Fruit fly (Drosophila melanogaster) whole organism, embryonic: ENCODE measurements around the gene Spn27A.

Source experiments
- Atf3 ChIP-seq: fragments of 200-800 bp; sonication (Bioruptor generic); optimal IDR thresholded peaks from 3 replicates; lab custom pipeline; 2016; ENCODE audit warnings: missing biosample characterization, missing genetic modification characterization
- B-H1 ChIP-seq: fragments of 200-800 bp; sonication (Bioruptor generic); IDR thresholded peaks from 3 replicates; pipeline ENCODE4 v1.3.6; 2022; ENCODE audit warnings: missing biosample characterization, missing genetic modification characterization
- Bteb2 ChIP-seq: fragments of 200-800 bp; sonication (Bioruptor generic); optimal IDR thresholded peaks from 2 replicates; lab custom pipeline; 2016; ENCODE audit warnings: missing biosample characterization, missing genetic modification characterization
- CG10267 ChIP-seq: fragments of 200-800 bp; sonication (Bioruptor generic); optimal IDR thresholded peaks from 2 replicates; lab custom pipeline; 2018; ENCODE audit warnings: missing biosample characterization, mild to moderate bottlenecking, missing genetic modification characterization, moderate library complexity
- CG10431 ChIP-seq: fragments of 200-800 bp; sonication (Bioruptor generic); optimal IDR thresholded peaks from 3 replicates; lab custom pipeline; 2018; ENCODE audit warnings: missing biosample characterization, mild to moderate bottlenecking, missing genetic modification characterization
- CG10979 ChIP-seq: fragments of 200-800 bp; sonication (Bioruptor generic); optimal IDR thresholded peaks from 2 replicates; lab custom pipeline; 2018; ENCODE audit warnings: missing biosample characterization, mild to moderate bottlenecking, missing genetic modification characterization, moderate library complexity
- CG12236 ChIP-seq: fragments of 200-800 bp; sonication (Bioruptor generic); optimal IDR thresholded peaks from 2 replicates; lab custom pipeline; 2016; ENCODE audit warnings: missing biosample characterization, missing genetic modification characterization
- CG12391 ChIP-seq: fragments of 200-800 bp; sonication (Bioruptor generic); optimal IDR thresholded peaks from 3 replicates; lab custom pipeline; 2018; ENCODE audit warnings: missing biosample characterization, mild to moderate bottlenecking, missing genetic modification characterization, moderate library complexity
- CG12659 ChIP-seq: fragments of 200-800 bp; sonication (Bioruptor generic); optimal IDR thresholded peaks from 3 replicates; lab custom pipeline; 2017; ENCODE audit warnings: mild to moderate bottlenecking, missing biosample characterization, missing genetic modification reagents, missing genetic modification characterization
- CG12942 ChIP-seq: fragments of 200-800 bp; sonication (Bioruptor generic); optimal IDR thresholded peaks from 3 replicates; lab custom pipeline; 2016; ENCODE audit warnings: missing biosample characterization, missing genetic modification characterization
- CG13424 ChIP-seq: fragments of 200-800 bp; sonication (Bioruptor generic); optimal IDR thresholded peaks from 2 replicates; lab custom pipeline; 2019; ENCODE audit warnings: missing biosample characterization, mild to moderate bottlenecking, missing genetic modification characterization, moderate library complexity
- CG15269 ChIP-seq: fragments of 200-800 bp; sonication (Bioruptor generic); optimal IDR thresholded peaks from 2 replicates; lab custom pipeline; 2018; ENCODE audit warnings: missing biosample characterization, mild to moderate bottlenecking, missing genetic modification characterization, moderate library complexity
- CG15696 ChIP-seq: fragments of 200-800 bp; sonication (Bioruptor generic); optimal IDR thresholded peaks from 2 replicates; lab custom pipeline; 2019; ENCODE audit warnings: missing biosample characterization, mild to moderate bottlenecking, missing genetic modification characterization, moderate library complexity
- CG1602 ChIP-seq: fragments of 200-800 bp; sonication (Bioruptor generic); optimal IDR thresholded peaks from 3 replicates; lab custom pipeline; 2016; ENCODE audit warnings: missing biosample characterization, missing genetic modification characterization
- CG16863 ChIP-seq: fragments of 200-800 bp; sonication (Bioruptor generic); optimal IDR thresholded peaks from 3 replicates; lab custom pipeline; 2016; ENCODE audit warnings: missing biosample characterization, missing genetic modification characterization
- CG17568 ChIP-seq: fragments of 200-800 bp; sonication (Bioruptor generic); optimal IDR thresholded peaks from 2 replicates; lab custom pipeline; 2018; ENCODE audit warnings: missing biosample characterization, mild to moderate bottlenecking, missing genetic modification characterization, moderate library complexity
- CG2678 ChIP-seq: fragments of 200-800 bp; sonication (Bioruptor generic); optimal IDR thresholded peaks from 3 replicates; lab custom pipeline; 2019; ENCODE audit warnings: missing biosample characterization, mild to moderate bottlenecking, missing genetic modification characterization, moderate library complexity
- CG30431 ChIP-seq: fragments of 200-800 bp; sonication (Bioruptor generic); optimal IDR thresholded peaks from 2 replicates; lab custom pipeline; 2017; ENCODE audit warnings: missing biosample characterization, missing genetic modification characterization
- CG32532 ChIP-seq: fragments of 200-800 bp; sonication (Bioruptor generic); IDR thresholded peaks from 2 replicates; pipeline ENCODE4 v1.3.6; 2022; ENCODE audit warnings: missing biosample characterization, missing genetic modification characterization
- CG3407 ChIP-seq: fragments of 200-800 bp; sonication (Bioruptor generic); optimal IDR thresholded peaks from 2 replicates; lab custom pipeline; 2018; ENCODE audit warnings: missing biosample characterization, mild to moderate bottlenecking, missing genetic modification characterization
- CG6175 ChIP-seq: fragments of 200-800 bp; sonication (Bioruptor generic); IDR thresholded peaks from 3 replicates; pipeline ENCODE4 v1.3.6; 2022; ENCODE audit warnings: missing biosample characterization, missing genetic modification characterization
- CG7745 ChIP-seq: fragments of 200-800 bp; sonication (Bioruptor generic); optimal IDR thresholded peaks from 2 replicates; lab custom pipeline; 2018; ENCODE audit warnings: missing biosample characterization, mild to moderate bottlenecking, missing genetic modification characterization, moderate library complexity
- CG8281 ChIP-seq: fragments of 200-800 bp; sonication (Bioruptor generic); optimal IDR thresholded peaks from 2 replicates; lab custom pipeline; 2018; ENCODE audit warnings: missing biosample characterization, mild to moderate bottlenecking, missing genetic modification characterization, moderate library complexity
- Camta ChIP-seq: fragments of 200-800 bp; sonication (Bioruptor generic); optimal IDR thresholded peaks from 2 replicates; lab custom pipeline; 2016; ENCODE audit warnings: missing biosample characterization, missing genetic modification characterization
- CoRest ChIP-seq: fragments of 200-800 bp; sonication (Bioruptor generic); optimal IDR thresholded peaks from 3 replicates; lab custom pipeline; 2018; ENCODE audit warnings: missing biosample characterization, mild to moderate bottlenecking, missing genetic modification characterization, moderate library complexity
- CrebB ChIP-seq: fragments of 200-800 bp; sonication (Bioruptor generic); optimal IDR thresholded peaks from 3 replicates; lab custom pipeline; 2018; ENCODE audit warnings: missing biosample characterization, mild to moderate bottlenecking, missing genetic modification characterization
- Dll ChIP-seq: fragments of 200-800 bp; sonication (Bioruptor generic); IDR thresholded peaks from 4 replicates; pipeline ENCODE4 v1.3.6; 2022; ENCODE audit warnings: missing biosample characterization, missing genetic modification characterization; ENCODE audit not compliant: partially characterized antibody
- HLHmδ ChIP-seq: fragments of 200-800 bp; sonication (Bioruptor generic); optimal IDR thresholded peaks from 2 replicates; lab custom pipeline; 2018; ENCODE audit warnings: missing biosample characterization, mild to moderate bottlenecking, missing genetic modification characterization, moderate library complexity
- Lhr ChIP-seq: fragments of 200-800 bp; sonication (Bioruptor generic); optimal IDR thresholded peaks from 3 replicates; lab custom pipeline; 2017; ENCODE audit warnings: mild to moderate bottlenecking, missing biosample characterization, missing genetic modification reagents, missing genetic modification characterization
- MBD-R2 ChIP-seq: fragments of 200-800 bp; sonication (Bioruptor generic); IDR thresholded peaks from 2 replicates; pipeline ENCODE4 v1.3.6; 2022; ENCODE audit warnings: missing biosample characterization, missing genetic modification characterization
- Mes4 ChIP-seq: fragments of 200-800 bp; sonication (Bioruptor generic); optimal IDR thresholded peaks from 2 replicates; lab custom pipeline; 2016; ENCODE audit warnings: missing biosample characterization, missing genetic modification characterization
- Vsx1 ChIP-seq: fragments of 200-800 bp; sonication (Bioruptor generic); optimal IDR thresholded peaks from 2 replicates; lab custom pipeline; 2017; ENCODE audit warnings: missing biosample characterization, mild to moderate bottlenecking, missing genetic modification characterization, missing genetic modification reagents
- Xrp1 ChIP-seq: fragments of 200-800 bp; sonication (Bioruptor generic); IDR thresholded peaks from 2 replicates; pipeline ENCODE4 v1.3.6; 2022; ENCODE audit warnings: missing biosample characterization, missing genetic modification characterization
- bcd ChIP-seq: fragments of 200-800 bp; sonication (Bioruptor generic); optimal IDR thresholded peaks from 2 replicates; lab custom pipeline; 2017; ENCODE audit warnings: missing biosample characterization, mild to moderate bottlenecking, missing genetic modification characterization
- dmrt11E ChIP-seq: fragments of 200-800 bp; sonication (Bioruptor generic); optimal IDR thresholded peaks from 3 replicates; lab custom pipeline; 2018; ENCODE audit warnings: missing biosample characterization, mild to moderate bottlenecking, missing genetic modification characterization, moderate library complexity
- eve ChIP-seq, 2 experiments: fragments of >200 bp; optimal IDR thresholded peaks; 2 replicates each; lab custom pipeline; 2017; ENCODE audit warnings: missing biosample characterization in 2 of 2, missing genetic modification characterization in 2 of 2
- eyg ChIP-seq: fragments of 200-800 bp; sonication (Bioruptor generic); optimal IDR thresholded peaks from 3 replicates; lab custom pipeline; 2016; ENCODE audit warnings: missing biosample characterization, missing genetic modification characterization
- fd96Cb ChIP-seq: fragments of 200-800 bp; sonication (Bioruptor generic); optimal IDR thresholded peaks from 2 replicates; lab custom pipeline; 2018; ENCODE audit warnings: missing biosample characterization, mild to moderate bottlenecking, missing genetic modification characterization, moderate library complexity
- gem ChIP-seq: fragments of 200-800 bp; sonication (Bioruptor generic); optimal IDR thresholded peaks from 2 replicates; lab custom pipeline; 2019; ENCODE audit warnings: missing biosample characterization, mild to moderate bottlenecking, missing genetic modification characterization, moderate library complexity
- kah ChIP-seq: fragments of 200-800 bp; sonication (Bioruptor generic); optimal IDR thresholded peaks from 2 replicates; lab custom pipeline; 2018; ENCODE audit warnings: missing biosample characterization, mild to moderate bottlenecking, missing genetic modification characterization
- kni ChIP-seq: fragments of 200-800 bp; sonication (Bioruptor generic); optimal IDR thresholded peaks from 3 replicates; lab custom pipeline; 2017; ENCODE audit warnings: mild to moderate bottlenecking, missing biosample characterization, missing genetic modification reagents, missing genetic modification characterization
- mirr ChIP-seq: fragments of 200-800 bp; sonication (Bioruptor generic); optimal IDR thresholded peaks from 3 replicates; lab custom pipeline; 2018; ENCODE audit warnings: missing biosample characterization, mild to moderate bottlenecking, missing genetic modification characterization
- oc ChIP-seq: fragments of 200-800 bp; sonication (Bioruptor generic); optimal IDR thresholded peaks from 2 replicates; lab custom pipeline; 2018; ENCODE audit warnings: missing biosample characterization, mild to moderate bottlenecking, missing genetic modification characterization, moderate library complexity
- p53 ChIP-seq: fragments of 200-800 bp; sonication (Bioruptor generic); optimal IDR thresholded peaks from 2 replicates; lab custom pipeline; 2016; ENCODE audit warnings: missing biosample characterization, missing genetic modification characterization
- run ChIP-seq: fragments of 200-800 bp; sonication (Bioruptor generic); optimal IDR thresholded peaks from 3 replicates; lab custom pipeline; 2018; ENCODE audit warnings: missing biosample characterization, mild to moderate bottlenecking, missing genetic modification characterization
- sens ChIP-seq: fragments of 200-800 bp; sonication (Bioruptor generic); peaks from one replicate; lab custom pipeline; 2016; ENCODE audit warnings: missing biosample characterization, missing genetic modification characterization
- sens-2 ChIP-seq: fragments of 200-800 bp; sonication (Bioruptor generic); IDR thresholded peaks from 2 replicates; pipeline ENCODE4 v1.3.6; 2022; ENCODE audit warnings: missing biosample characterization, missing genetic modification characterization
- tio ChIP-seq: fragments of 200-800 bp; sonication (Bioruptor generic); optimal IDR thresholded peaks from 2 replicates; lab custom pipeline; 2017; ENCODE audit warnings: missing biosample characterization, missing genetic modification characterization, inconsistent platforms
- twi ChIP-seq: fragments of 200-800 bp; optimal IDR thresholded peaks from 2 replicates; lab custom pipeline; 2019; ENCODE audit warnings: missing biosample characterization, mild to moderate bottlenecking, missing genetic modification characterization, moderate library complexity
- wek ChIP-seq: fragments of 200-800 bp; sonication (Bioruptor generic); optimal IDR thresholded peaks from 3 replicates; lab custom pipeline; 2018; ENCODE audit warnings: missing biosample characterization, mild to moderate bottlenecking, missing genetic modification characterization, moderate library complexity

The Spn27A gene

dm6 chr2L:6700742-6701141 lies 27.6 kb upstream of the Spn27A start (continued):
- TF ChIP-seq run: peak; percentile 30
- peak; percentile 10 for TF ChIP-seq oc (tag; lab: Kevin White, UChicago)
- peak; percentile 2 for TF ChIP-seq CG10979 (tag; lab: Kevin White, UChicago)
- TF ChIP-seq Atf3 (GFP tag; lab: Kevin White, UChicago): peak; percentile 34
- peak; percentile 36 for TF ChIP-seq CG10267
- TF ChIP-seq eyg (GFP tag; lab: Kevin White, UChicago): no peak
- peak; percentile 33 for TF ChIP-seq CG2678 (tag; lab: Kevin White, UChicago)
- peak; percentile 8 for TF ChIP-seq CG12391
- peak; percentile 38 for TF ChIP-seq CG12236 (GFP tag; lab: Kevin White, UChicago)
- TF ChIP-seq sens (GFP tag; lab: Kevin White, UChicago): peak; percentile 90
- TF ChIP-seq HLHmδ (GFP tag; lab: Kevin White, UChicago): peak; percentile 2
- TF ChIP-seq CoRest (tag; lab: Kevin White, UChicago): peak; percentile 11
- peak; percentile 74 for TF ChIP-seq CG7745 (tag; lab: Kevin White, UChicago)
- peak in 1 of 2 experiments; percentile 38 for TF ChIP-seq eve (GFP tag; optimal IDR thresholded peaks at IDR 0.05; lab: Kevin White, UChicago)
- TF ChIP-seq gem (tag; lab: Kevin White, UChicago): peak; percentile 55
- peak; percentile 3 for TF ChIP-seq bcd (GFP tag; lab: Kevin White, UChicago)
- TF ChIP-seq sens-2 (GFP tag; lab: Robert Waterston, UW): peak; percentile 54; the same call in 1 of the 2 replicates
- peak; percentile 12 for TF ChIP-seq CG12942
- TF ChIP-seq fd96Cb (tag; lab: Kevin White, UChicago): peak; percentile 6
- peak; percentile 3 for TF ChIP-seq kni
- TF ChIP-seq tio (GFP tag; lab: Kevin White, UChicago): peak; percentile 3
- TF ChIP-seq CG13424 (tag; lab: Kevin White, UChicago): no peak
- TF ChIP-seq wek: peak; percentile 56
- peak; percentile 77 for TF ChIP-seq dmrt11E (tag; lab: Kevin White, UChicago)
- peak; percentile 67 for TF ChIP-seq CG17568 (GFP tag; lab: Kevin White, UChicago)
- peak; percentile 91 for TF ChIP-seq CG15696 (tag; lab: Kevin White, UChicago)
- no peak for TF ChIP-seq MBD-R2 (GFP tag; lab: Robert Waterston, UW)
- TF ChIP-seq Mes4 (GFP tag; lab: Kevin White, UChicago): peak; percentile 4
- peak; percentile 9 for TF ChIP-seq CG8281 (tag; lab: Kevin White, UChicago)
- peak; percentile 77 for TF ChIP-seq Xrp1 (GFP tag; lab: Robert Waterston, UW)
- TF ChIP-seq CG12659 (GFP tag; lab: Kevin White, UChicago): peak; percentile 10
- peak; percentile 7 for TF ChIP-seq Vsx1 (GFP tag; lab: Kevin White, UChicago)
- TF ChIP-seq mirr (GFP tag; lab: Kevin White, UChicago): peak; percentile 50
- TF ChIP-seq p53 (GFP tag; lab: Kevin White, UChicago): no peak
- TF ChIP-seq CG16863: peak; percentile 21
- TF ChIP-seq CG3407: peak; percentile 26
- TF ChIP-seq CG6175: no peak
- TF ChIP-seq CG30431 (GFP tag; lab: Kevin White, UChicago): peak; percentile 2
- no peak for TF ChIP-seq kah (GFP tag; lab: Kevin White, UChicago)
- no peak for TF ChIP-seq CG15269
- peak; percentile 25 for TF ChIP-seq Lhr
- TF ChIP-seq Dll (GFP tag; lab: Robert Waterston, UW): no peak
- peak; percentile 55 for TF ChIP-seq CG1602
- no peak for TF ChIP-seq CG10431 (GFP tag; lab: Kevin White, UChicago)
- TF ChIP-seq B-H1 (GFP tag; lab: Robert Waterston, UW): no peak
- TF ChIP-seq CrebB: peak; percentile 24
- TF ChIP-seq Camta (GFP tag; lab: Kevin White, UChicago): peak; percentile 30
- TF ChIP-seq CG32532 (GFP tag; lab: Robert Waterston, UW): 0 out of 2 replicates have a peak, but pooled peaks have one; percentile 5
- peak; percentile 43 for TF ChIP-seq twi (tag; lab: Kevin White, UChicago)
- TF ChIP-seq Bteb2: no peak
